Worm (Caenorhabditis elegans): Measurements from ENCODE around the gene C50E3.7.

ce11 chrV:7601443-7601842, 3.3 kb upstream of the C50E3.7 start, which contains the start of gene scl-26:
- TF ChIP-seq W03F9.2 (tag; optimal IDR thresholded peaks at IDR 0.05) (no peak), him-1 (tag; optimal IDR thresholded peaks at IDR 0.05) (no peak)

Measured in whole organism, L4/young adult.